Worm (Caenorhabditis elegans): ENCODE measurements around the gene pelo-1.

The pelo-1 gene

ce11 chrIII:4153299-4153698 lies 50.7 kb downstream of the pelo-1 start, which contains the start of gene glod-4:
glod-4 (plus strand) TSS chrIII:4153599.
- TF ChIP-seq nhr-41 (GFP tag; IDR thresholded peaks at IDR 0.05) (no peak), lsy-2 (tag; optimal IDR thresholded peaks at IDR 0.05) (peak in 1 of 2 experiments; percentile 41)

- TF ChIP-seq T20F7.1 (GFP tag; optimal IDR thresholded peaks at IDR 0.05) (peak; percentile 49), skn-1 (tag; optimal IDR thresholded peaks at IDR 0.05) (no peak), lin-38 (GFP tag; IDR thresholded peaks at IDR 0.05) (peak; percentile 21; the same call in 1 of the 2 replicates), duxl-1 (tag; optimal IDR thresholded peaks at IDR 0.05; ENCODE audit: poor library complexity) (peak; percentile 6), ama-1 (optimal IDR thresholded peaks at IDR 0.05) (peak; percentile 65), ctbp-1 (GFP tag; IDR thresholded peaks at IDR 0.05) (0 out of 2 replicates have a peak, but pooled peaks have one; percentile 22), zfp-3 (GFP tag; conservative IDR thresholded peaks at IDR 0.05) (0 out of 2 replicates have a peak, but pooled peaks have one; percentile 16), ceh-82 (tag; optimal IDR thresholded peaks at IDR 0.05) (no peak), mxl-3 (GFP tag; optimal IDR thresholded peaks at IDR 0.05) (no peak), lim-7 (GFP tag; IDR thresholded peaks at IDR 0.05) (0 out of 2 replicates have a peak, but pooled peaks have one; percentile 27), F26F4.8 (GFP tag; conservative IDR thresholded peaks at IDR 0.05) (no peak), set-16 (GFP tag; IDR thresholded peaks at IDR 0.05) (no peak), ztf-7 (tag; optimal IDR thresholded peaks at IDR 0.05) (no peak), lin-15B (tag; optimal IDR thresholded peaks at IDR 0.05) (no peak), hif-1 (tag; optimal IDR thresholded peaks at IDR 0.05) (no peak), ceh-28 (tag; optimal IDR thresholded peaks at IDR 0.05) (no peak), unc-62 (GFP tag; optimal IDR thresholded peaks at IDR 0.05 in 1 of 2) (no peak), unc-62 (tag; optimal IDR thresholded peaks at IDR 0.05) (no peak)
Measured at ce11 chrIII:4152828-4153227, 51.2 kb downstream of the pelo-1 start.

- TF ChIP-seq set-16 (GFP tag; IDR thresholded peaks at IDR 0.05) (peak; percentile 70), nhr-41 (GFP tag; IDR thresholded peaks at IDR 0.05) (no peak)
Measured at ce11 chrIII:4152309-4152708, 51.7 kb downstream of the pelo-1 start.
